Worm (Caenorhabditis elegans) whole organism, L4 larva: ENCODE measurements around the gene ugt-6.

Experiments used
- D1046.2 ChIP-seq: fragments of 200-800 bp; sonication (Bioruptor generic); IDR thresholded peaks from 2 replicates; pipeline ENCODE4 v1.3.6; 2022; ENCODE audit warnings: missing genetic modification characterization, missing compliant biosample characterization
- F10B5.3 ChIP-seq: sonication (generic microtip); optimal IDR thresholded peaks from 2 replicates; lab custom pipeline; 2016; ENCODE audit warnings: mild to moderate bottlenecking, missing genetic modification characterization, missing compliant biosample characterization
- T20F7.1 ChIP-seq: fragments of 200-800 bp; sonication (Bioruptor generic); optimal IDR thresholded peaks from 2 replicates; lab custom pipeline; 2018; ENCODE audit warnings: mild to moderate bottlenecking, missing genetic modification characterization, missing compliant biosample characterization
- Y105C5A.15 ChIP-seq: fragments of 200-800 bp; sonication (Bioruptor generic); IDR thresholded peaks from 2 replicates; pipeline ENCODE4 v1.3.6; 2022; ENCODE audit warnings: missing genetic modification characterization, missing compliant biosample characterization
- ZK546.5 ChIP-seq, 2 experiments: sonication (generic microtip); optimal IDR thresholded peaks; 2 replicates each; lab custom pipeline; 2017; ENCODE audit warnings: missing biosample characterization in 2 of 2, missing genetic modification characterization in 2 of 2
- ama-1 ChIP-seq: fragments of 150-350 bp; optimal IDR thresholded peaks from 2 replicates; lab custom pipeline; 2014; ENCODE audit warnings: inconsistent platforms, mixed read lengths
- arid-1 ChIP-seq: fragments of 200-800 bp; sonication (Bioruptor generic); conservative IDR thresholded peaks from 2 replicates; pipeline ENCODE4 v1.3.6; 2022; ENCODE audit warnings: missing genetic modification reagents, missing genetic modification characterization, missing compliant biosample characterization
- ceh-32 ChIP-seq: sonication (generic microtip); optimal IDR thresholded peaks from 2 replicates; lab custom pipeline; 2016; ENCODE audit warnings: mild to moderate bottlenecking, missing genetic modification characterization, missing compliant biosample characterization; ENCODE audit not compliant: poor library complexity
- ces-1 ChIP-seq: fragments of 150-350 bp; sonication (generic microtip); optimal IDR thresholded peaks from 4 replicates; lab custom pipeline; 2014; ENCODE audit warnings: missing biosample characterization, missing genetic modification reagents, missing genetic modification characterization
- ctbp-1 ChIP-seq: fragments of 200-800 bp; sonication (Bioruptor generic); IDR thresholded peaks from 2 replicates; pipeline ENCODE4 v1.3.6; 2022; ENCODE audit warnings: missing genetic modification reagents, missing genetic modification characterization, missing compliant biosample characterization
- daf-16 ChIP-seq, 3 experiments: sonication (generic microtip); optimal IDR thresholded peaks; 2 replicates each; lab custom pipeline; 2016 to 2017; ENCODE audit warnings: missing genetic modification characterization in 3 of 3, missing genetic modification reagents in 3 of 3, mild to moderate bottlenecking in 2 of 3, missing compliant biosample characterization in 2 of 3, missing biosample characterization in 1 of 3, moderate library complexity in 1 of 3
- daf-19 ChIP-seq: fragments of 200-800 bp; sonication (Bioruptor generic); conservative IDR thresholded peaks from 2 replicates; pipeline ENCODE4 v1.3.6; 2022; ENCODE audit warnings: missing genetic modification characterization, missing compliant biosample characterization
- dmd-6 ChIP-seq: fragments of 200-800 bp; sonication (Bioruptor generic); IDR thresholded peaks from 2 replicates; pipeline ENCODE4 v1.3.6; 2022; ENCODE audit warnings: missing genetic modification reagents, missing genetic modification characterization, missing compliant biosample characterization
- duxl-1 ChIP-seq: sonication (generic microtip); optimal IDR thresholded peaks from 2 replicates; lab custom pipeline; 2016; ENCODE audit warnings: mild to moderate bottlenecking, missing genetic modification characterization, moderate library complexity, missing compliant biosample characterization; ENCODE audit not compliant: poor library complexity
- dve-1 ChIP-seq: sonication (generic microtip); optimal IDR thresholded peaks from 2 replicates; lab custom pipeline; 2017; ENCODE audit warnings: antibody characterized with exemption, mild to moderate bottlenecking, missing genetic modification characterization, missing compliant biosample characterization; ENCODE audit not compliant: insufficient read depth
- egl-27 ChIP-seq: sonication (generic microtip); optimal IDR thresholded peaks from 3 replicates; lab custom pipeline; 2017; ENCODE audit warnings: missing biosample characterization, missing genetic modification reagents, missing genetic modification characterization
- fos-1 ChIP-seq: fragments of 150-350 bp; optimal IDR thresholded peaks from 2 replicates; lab custom pipeline; 2014; ENCODE audit warnings: missing biosample characterization, missing genetic modification characterization
- gei-8 ChIP-seq: fragments of 200-800 bp; sonication (Bioruptor generic); optimal IDR thresholded peaks from 2 replicates; lab custom pipeline; 2018; ENCODE audit warnings: mild to moderate bottlenecking, missing genetic modification characterization, missing compliant biosample characterization
- hif-1 ChIP-seq, 2 experiments: sonication (generic microtip); optimal IDR thresholded peaks; 2 replicates each; lab custom pipeline; 2016 to 2017; ENCODE audit warnings: missing compliant biosample characterization in 2 of 2, missing genetic modification characterization in 2 of 2, missing genetic modification reagents in 2 of 2, missing genotype in 2 of 2, mild to moderate bottlenecking in 1 of 2
- hlh-11 ChIP-seq: fragments of 200-800 bp; sonication (Bioruptor generic); optimal IDR thresholded peaks from 2 replicates; lab custom pipeline; 2018; ENCODE audit warnings: mild to moderate bottlenecking, missing genetic modification characterization, missing compliant biosample characterization
- hlh-30 ChIP-seq: sonication (generic microtip); optimal IDR thresholded peaks from 2 replicates; lab custom pipeline; 2017; ENCODE audit warnings: antibody characterized with exemption, mild to moderate bottlenecking, missing genetic modification characterization, missing compliant biosample characterization; ENCODE audit not compliant: insufficient read depth
- lin-13 ChIP-seq: fragments of 150-350 bp; optimal IDR thresholded peaks from 2 replicates; lab custom pipeline; 2014; ENCODE audit warnings: missing biosample characterization, missing genetic modification reagents, missing genetic modification characterization
- lin-15B ChIP-seq: fragments of 150-350 bp; sonication (generic microtip); optimal IDR thresholded peaks from 3 replicates; lab custom pipeline; 2014; ENCODE audit warnings: missing biosample characterization, missing genetic modification characterization
- lin-38 ChIP-seq: fragments of 200-800 bp; sonication (Bioruptor generic); IDR thresholded peaks from 2 replicates; pipeline ENCODE4 v1.3.6; 2022; ENCODE audit warnings: missing genetic modification reagents, missing genetic modification characterization, missing compliant biosample characterization
- madf-9 ChIP-seq: fragments of 200-800 bp; sonication (Bioruptor generic); conservative IDR thresholded peaks from 2 replicates; pipeline ENCODE4 v1.3.6; 2022; ENCODE audit warnings: missing genetic modification reagents, missing genetic modification characterization, missing compliant biosample characterization
- mdl-1 ChIP-seq, 2 experiments: fragments of 150-350 bp in 1 of 2; sonication (generic microtip) in 1 of 2; optimal IDR thresholded peaks; 2 replicates each; lab custom pipeline; 2014 to 2017; ENCODE audit warnings: missing biosample characterization in 2 of 2, missing genetic modification characterization in 2 of 2
- nhr-10 ChIP-seq: fragments of 150-350 bp; optimal IDR thresholded peaks from 2 replicates; lab custom pipeline; 2014; ENCODE audit warnings: missing biosample characterization, missing genetic modification characterization
- nhr-111 ChIP-seq: fragments of 200-800 bp; sonication (Bioruptor generic); optimal IDR thresholded peaks from 2 replicates; lab custom pipeline; 2018; ENCODE audit warnings: mild to moderate bottlenecking, missing genetic modification characterization, missing compliant biosample characterization
- nhr-28 ChIP-seq: fragments of 150-350 bp; optimal IDR thresholded peaks from 2 replicates; lab custom pipeline; 2014; ENCODE audit warnings: missing biosample characterization, missing genetic modification characterization
- nhr-41 ChIP-seq: fragments of 200-800 bp; sonication (Bioruptor generic); IDR thresholded peaks from 2 replicates; pipeline ENCODE4 v1.3.6; 2022; ENCODE audit warnings: missing genetic modification reagents, missing genetic modification characterization, missing compliant biosample characterization
- nhr-42 ChIP-seq: fragments of 200-800 bp; sonication (Bioruptor generic); IDR thresholded peaks from 2 replicates; pipeline ENCODE4 v1.3.6; 2022; ENCODE audit warnings: missing genetic modification characterization, missing compliant biosample characterization
- nhr-6 ChIP-seq: fragments of 150-350 bp; optimal IDR thresholded peaks from 2 replicates; lab custom pipeline; 2014; ENCODE audit warnings: missing biosample characterization, missing genetic modification characterization
- nhr-77 ChIP-seq: fragments of 150-350 bp; optimal IDR thresholded peaks from 2 replicates; lab custom pipeline; 2014; ENCODE audit warnings: missing biosample characterization, missing genetic modification characterization
- pha-4 ChIP-seq, 2 experiments: fragments of 150-350 bp in 1 of 2; fragments of 200-800 bp in 1 of 2; sonication (Bioruptor generic) in 1 of 2; IDR thresholded peaks in 1 of 2; optimal IDR thresholded peaks in 1 of 2; 2 replicates each; pipeline versions ENCODE4 v1.3.6 to Lab custom; 2014 to 2022; ENCODE audit warnings: missing genetic modification characterization in 2 of 2, missing genetic modification reagents in 2 of 2, missing biosample characterization in 1 of 2, missing compliant biosample characterization in 1 of 2
- php-3 ChIP-seq: fragments of 200-800 bp; sonication (Bioruptor generic); IDR thresholded peaks from 2 replicates; pipeline ENCODE4 v1.3.6; 2022; ENCODE audit warnings: missing genetic modification reagents, missing genetic modification characterization, missing compliant biosample characterization
- pqm-1 ChIP-seq: sonication (generic microtip); optimal IDR thresholded peaks from 2 replicates; lab custom pipeline; 2017; ENCODE audit warnings: missing biosample characterization, missing genetic modification characterization
- rbr-2 ChIP-seq: sonication (generic microtip); optimal IDR thresholded peaks from 2 replicates; lab custom pipeline; 2016; ENCODE audit warnings: missing genotype, missing genetic modification characterization, missing compliant biosample characterization
- saeg-2 ChIP-seq: fragments of 200-800 bp; sonication (Bioruptor generic); IDR thresholded peaks from 2 replicates; pipeline ENCODE4 v1.3.6; 2022; ENCODE audit warnings: missing genetic modification reagents, missing genetic modification characterization, missing compliant biosample characterization
- skn-1 ChIP-seq: fragments of 150-350 bp; optimal IDR thresholded peaks from 2 replicates; lab custom pipeline; 2014; ENCODE audit warnings: missing biosample characterization, missing genetic modification characterization
- snpc-4 ChIP-seq: fragments of 150-350 bp; optimal IDR thresholded peaks from 2 replicates; lab custom pipeline; 2014; ENCODE audit warnings: missing biosample characterization, missing genetic modification characterization
- spr-1 ChIP-seq: sonication (generic microtip); optimal IDR thresholded peaks from 2 replicates; lab custom pipeline; 2016; ENCODE audit warnings: mild to moderate bottlenecking, missing genetic modification characterization, missing compliant biosample characterization
- tag-97 ChIP-seq: fragments of 200-800 bp; sonication (Bioruptor generic); IDR thresholded peaks from 2 replicates; pipeline ENCODE4 v1.3.6; 2022; ENCODE audit warnings: missing genetic modification characterization, missing compliant biosample characterization
- unc-62 ChIP-seq, 3 experiments: fragments of 150-350 bp in 1 of 3; sonication (generic microtip); optimal IDR thresholded peaks in 2 of 3; peaks in 1 of 3; 1 replicate in 1 of 3; 2 replicates in 2 of 3; lab custom pipeline; 2014 to 2017; ENCODE audit warnings: missing biosample characterization in 3 of 3, missing genetic modification characterization in 3 of 3, missing genetic modification reagents in 3 of 3, missing genotype in 1 of 3
- vab-7 ChIP-seq: fragments of 200-800 bp; sonication (Bioruptor generic); IDR thresholded peaks from 2 replicates; pipeline ENCODE4 v1.3.6; 2022; ENCODE audit warnings: missing genetic modification reagents, missing genetic modification characterization, missing compliant biosample characterization
- zip-11 ChIP-seq: fragments of 200-800 bp; sonication (Bioruptor generic); IDR thresholded peaks from 2 replicates; pipeline ENCODE4 v1.3.6; 2022; ENCODE audit warnings: missing genetic modification characterization, missing compliant biosample characterization
- zip-2 ChIP-seq: fragments of 150-350 bp; optimal IDR thresholded peaks from 2 replicates; lab custom pipeline; 2014; ENCODE audit warnings: missing biosample characterization, missing genetic modification characterization
- ztf-11 ChIP-seq: fragments of 150-350 bp; optimal IDR thresholded peaks from 2 replicates; lab custom pipeline; 2014; ENCODE audit warnings: missing biosample characterization, missing genetic modification characterization

Gene ugt-6

ce11 chrV:12815386-12815785 is 17.4 kb upstream of the ugt-6 start:
- TF ChIP-seq T20F7.1 (GFP tag; lab: Kevin White, UChicago) (no peak), lin-13 (no peak), hlh-11 (peak; percentile 0), skn-1 (tag; lab: Kevin White, UChicago) (no peak), php-3 (GFP tag; lab: Robert Waterston, UW) (peak; percentile 22; the same call in 1 of the 2 replicates), nhr-6 (peak; percentile 45), nhr-28 (peak; percentile 60), hif-1 (tag; optimal IDR thresholded peaks at IDR 0.05; lab: Kevin White, UChicago) (no peak), daf-16 (GFP tag; optimal IDR thresholded peaks at IDR 0.05; lab: Kevin White, UChicago) (no peak), daf-16 (tag; optimal IDR thresholded peaks at IDR 0.05; lab: Kevin White, UChicago) (peak; percentile 89), nhr-77 (peak; percentile 32), ceh-32 (tag; lab: Kevin White, UChicago) (no peak), dve-1 (tag; lab: Kevin White, UChicago) (peak; percentile 52), mdl-1 (tag; optimal IDR thresholded peaks at IDR 0.05; lab: Kevin White, UChicago) (peak in 1 of 2 experiments; percentile 19)
- TF ChIP-seq, all 104 proteins: peak for 8

ce11 chrV:12814481-12814882 is 16.5 kb upstream of the ugt-6 start:
- TF ChIP-seq F10B5.3 (tag; lab: Kevin White, UChicago) (no peak), saeg-2 (no peak), tag-97 (GFP tag; lab: Robert Waterston, UW) (no peak), zip-2 (tag; lab: Kevin White, UChicago) (no peak), nhr-6 (peak; percentile 71), vab-7 (no peak), egl-27 (no peak), Y105C5A.15 (GFP tag; lab: Robert Waterston, UW) (no peak), hlh-30 (peak; percentile 93), D1046.2 (GFP tag; lab: Robert Waterston, UW) (no peak), lin-13 (no peak), nhr-28 (peak; percentile 12), pha-4 (GFP tag; IDR thresholded peaks at IDR 0.05; lab: Robert Waterston, UW) (no peak), pha-4 (tag; optimal IDR thresholded peaks at IDR 0.05; lab: Kevin White, UChicago) (no peak), skn-1 (tag; lab: Kevin White, UChicago) (no peak), lin-38 (GFP tag; lab: Robert Waterston, UW) (0 out of 2 replicates have a peak, but pooled peaks have one; percentile 19), dmd-6 (peak; percentile 51; the same call in 1 of the 2 replicates), ZK546.5 (tag; optimal IDR thresholded peaks at IDR 0.05; lab: Kevin White, UChicago) (no peak), ces-1 (GFP tag; lab: Kevin White, UChicago) (no peak), mdl-1 (tag; optimal IDR thresholded peaks at IDR 0.05; lab: Kevin White, UChicago) (peak; percentile 43 to 88), lin-15B (tag; lab: Kevin White, UChicago) (no peak), ztf-11 (no peak), ama-1 (lab: Kevin White, UChicago) (peak; percentile 10), snpc-4 (tag; lab: Kevin White, UChicago) (no peak), pqm-1 (tag; lab: Kevin White, UChicago) (no peak), nhr-77 (no peak), hlh-11 (peak; percentile 90), nhr-10 (no peak), spr-1 (tag; lab: Kevin White, UChicago) (no peak), nhr-42 (no peak), nhr-41 (GFP tag; lab: Robert Waterston, UW) (no peak), fos-1 (tag; lab: Kevin White, UChicago) (no peak), gei-8 (GFP tag; lab: Kevin White, UChicago) (peak; percentile 9), zip-11 (GFP tag; lab: Robert Waterston, UW) (no peak), duxl-1 (tag; lab: Kevin White, UChicago) (no peak), rbr-2 (peak; percentile 72), madf-9 (no peak), ctbp-1 (GFP tag; lab: Robert Waterston, UW) (peak; percentile 82), arid-1 (GFP tag; lab: Robert Waterston, UW) (no peak), unc-62 (GFP tag; optimal IDR thresholded peaks at IDR 0.05 in 1 of 2; lab: Kevin White, UChicago) (peak in 1 of 2 experiments; percentile 98), unc-62 (tag; optimal IDR thresholded peaks at IDR 0.05; lab: Kevin White, UChicago) (no peak), daf-19 (GFP tag; lab: Robert Waterston, UW) (no peak), nhr-111 (GFP tag; lab: Kevin White, UChicago) (no peak)
